Fruit fly (Drosophila melanogaster) whole organism, prepupa: ENCODE data around the gene Rab11.

Source experiments
- CG16779 ChIP-seq: fragments of 200-800 bp; sonication (Bioruptor generic); optimal IDR thresholded peaks from 3 replicates; lab custom pipeline; 2017; ENCODE audit warnings: missing biosample characterization, mild to moderate bottlenecking, missing genetic modification characterization
- Ets96B ChIP-seq: fragments of 200-800 bp; optimal IDR thresholded peaks from 2 replicates; lab custom pipeline; 2019; ENCODE audit warnings: missing biosample characterization, mild to moderate bottlenecking, missing genetic modification characterization, moderate library complexity
- dac ChIP-seq: fragments of 200-800 bp; sonication (Bioruptor generic); optimal IDR thresholded peaks from 2 replicates; lab custom pipeline; 2017; ENCODE audit warnings: missing biosample characterization, mild to moderate bottlenecking, missing genetic modification characterization
- fd85E ChIP-seq: fragments of 200-800 bp; sonication (Bioruptor generic); optimal IDR thresholded peaks from 3 replicates; lab custom pipeline; 2016; ENCODE audit warnings: missing biosample characterization, missing genetic modification characterization

DNA sequence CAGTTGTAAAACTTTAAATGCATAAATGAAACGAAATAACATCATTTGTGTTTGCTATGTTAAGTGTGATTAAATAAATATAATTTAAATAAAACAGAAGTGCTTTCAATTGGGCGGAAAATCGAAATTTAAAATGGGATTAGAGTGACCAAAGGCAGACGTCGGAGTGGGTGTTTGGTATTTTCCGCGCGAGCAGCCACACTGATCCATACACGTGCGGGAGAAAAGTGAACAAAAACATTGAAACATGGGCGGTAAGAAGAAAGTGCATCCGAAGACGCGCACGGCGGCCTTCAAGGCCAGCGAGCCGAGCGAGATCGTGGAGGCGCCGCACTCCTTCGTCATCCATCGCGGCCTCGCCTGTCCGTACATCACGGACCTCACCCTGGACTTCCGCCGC lies 4.8 kb downstream of the Rab11 start, which contains the start of gene ppan:
- no peak for TF ChIP-seq Ets96B
- no peak for TF ChIP-seq CG16779
- no peak for TF ChIP-seq dac (GFP tag; lab: Kevin White, UChicago)
- no peak for TF ChIP-seq fd85E (GFP tag; lab: Kevin White, UChicago)
